Fruit fly (Drosophila melanogaster) whole organism, wandering third instar larva: ENCODE data around the gene CG46244.

ENCODE experiments used
- Abd-B ChIP-seq: fragments of >200 bp; optimal IDR thresholded peaks from 2 replicates; lab custom pipeline; 2017; ENCODE audit warnings: missing biosample characterization, missing genetic modification characterization
- CG32264 ChIP-seq: fragments of 200-800 bp; sonication (Bioruptor generic); optimal IDR thresholded peaks from 2 replicates; lab custom pipeline; 2016; ENCODE audit warnings: missing biosample characterization, missing genetic modification characterization
- CG9705 ChIP-seq: fragments of 200-800 bp; sonication (Bioruptor generic); optimal IDR thresholded peaks from 2 replicates; lab custom pipeline; 2018; ENCODE audit warnings: missing biosample characterization, mild to moderate bottlenecking, missing genetic modification characterization
- CrebA ChIP-seq: fragments of 200-800 bp; sonication (Bioruptor generic); optimal IDR thresholded peaks from 2 replicates; lab custom pipeline; 2016; ENCODE audit warnings: missing biosample characterization, mild to moderate bottlenecking, missing genetic modification characterization, borderline replicate concordance
- Dfd ChIP-seq: fragments of >200 bp; optimal IDR thresholded peaks from 2 replicates; lab custom pipeline; 2017; ENCODE audit warnings: missing biosample characterization, missing genetic modification characterization
- Dif ChIP-seq: fragments of 200-275, 200-300 bp; sonication (Bioruptor generic); optimal IDR thresholded peaks from 2 replicates; lab custom pipeline; 2018; ENCODE audit warnings: missing biosample characterization, missing genetic modification characterization; ENCODE audit not compliant: partially characterized antibody
- GATAd ChIP-seq: sonication (Bioruptor generic); optimal IDR thresholded peaks from 2 replicates; lab custom pipeline; 2016; ENCODE audit warnings: missing biosample characterization, missing genetic modification characterization
- HLH106 ChIP-seq: fragments of 200-800 bp; optimal IDR thresholded peaks from 3 replicates; lab custom pipeline; 2019; ENCODE audit warnings: missing biosample characterization, mild to moderate bottlenecking, missing genetic modification characterization, moderate library complexity
- Hnf4 ChIP-seq: fragments of 200-800 bp; sonication (Bioruptor generic); optimal IDR thresholded peaks from 2 replicates; lab custom pipeline; 2016; ENCODE audit warnings: missing biosample characterization, mild to moderate bottlenecking, missing genetic modification characterization
- Hr78 ChIP-seq: fragments of >200 bp; optimal IDR thresholded peaks from 2 replicates; lab custom pipeline; 2017; ENCODE audit warnings: missing biosample characterization, missing genetic modification characterization
- Hr83 ChIP-seq: fragments of 200-300 bp; sonication (Bioruptor generic); optimal IDR thresholded peaks from 2 replicates; lab custom pipeline; 2016; ENCODE audit warnings: missing biosample characterization, mild to moderate bottlenecking, missing genetic modification characterization, moderate library complexity; ENCODE audit not compliant: poor library complexity, severe bottlenecking
- Jra ChIP-seq: sonication (Bioruptor generic); optimal IDR thresholded peaks from 2 replicates; lab custom pipeline; 2016; ENCODE audit warnings: missing biosample characterization, missing genetic modification characterization
- Mio ChIP-seq: sonication (Bioruptor generic); optimal IDR thresholded peaks from 2 replicates; lab custom pipeline; 2016; ENCODE audit warnings: missing biosample characterization, missing genetic modification characterization
- Myc ChIP-seq: fragments of >200 bp; optimal IDR thresholded peaks from 2 replicates; lab custom pipeline; 2017
- N ChIP-seq: fragments of >200 bp; optimal IDR thresholded peaks from 2 replicates; lab custom pipeline; 2018; ENCODE audit warnings: missing biosample characterization, missing external identifiers, missing genetic modification characterization
- OdsH ChIP-seq: fragments of 200-800 bp; sonication (Bioruptor generic); optimal IDR thresholded peaks from 2 replicates; lab custom pipeline; 2016; ENCODE audit warnings: missing biosample characterization, mild to moderate bottlenecking, missing genetic modification characterization
- Rel ChIP-seq, 2 experiments: fragments of 200-800 bp; sonication (Bioruptor generic) in 1 of 2; optimal IDR thresholded peaks; 2 replicates in 1 of 2; 3 replicates in 1 of 2; lab custom pipeline; 2016 to 2019; ENCODE audit warnings: mild to moderate bottlenecking in 2 of 2, missing biosample characterization in 2 of 2, missing genetic modification characterization in 2 of 2, moderate library complexity in 1 of 2
- Sp1 ChIP-seq: fragments of 200-800 bp; sonication (Bioruptor generic); optimal IDR thresholded peaks from 3 replicates; lab custom pipeline; 2019; ENCODE audit warnings: missing biosample characterization, mild to moderate bottlenecking, missing genetic modification characterization, moderate library complexity
- Vsx2 ChIP-seq: fragments of 200-300, 225-300 bp; sonication (Bioruptor generic); optimal IDR thresholded peaks from 2 replicates; lab custom pipeline; 2018; ENCODE audit warnings: missing biosample characterization, missing genetic modification characterization; ENCODE audit not compliant: partially characterized antibody
- br ChIP-seq: fragments of 200-800 bp; sonication (Bioruptor generic); optimal IDR thresholded peaks from 2 replicates; lab custom pipeline; 2016; ENCODE audit warnings: missing biosample characterization, missing genetic modification characterization
- brk ChIP-seq: fragments of 200-800 bp; sonication (Bioruptor generic); optimal IDR thresholded peaks from 2 replicates; lab custom pipeline; 2016; ENCODE audit warnings: missing biosample characterization, mild to moderate bottlenecking, missing genetic modification characterization
- dl ChIP-seq, 2 experiments: fragments of 175-275, 200-275 bp in 1 of 2; fragments of 200-275 bp in 1 of 2; sonication (Bioruptor generic); optimal IDR thresholded peaks; lab custom pipeline; 2018; ENCODE audit warnings: mild to moderate bottlenecking in 2 of 2, missing biosample characterization in 2 of 2, missing genetic modification characterization in 2 of 2, moderate library complexity in 2 of 2; ENCODE audit not compliant: partially characterized antibody in 2 of 2, insufficient read depth in 1 of 2
- dmrt93B ChIP-seq: fragments of 200-800 bp; sonication (Bioruptor generic); optimal IDR thresholded peaks from 2 replicates; lab custom pipeline; 2018; ENCODE audit warnings: missing biosample characterization, mild to moderate bottlenecking, missing genetic modification characterization
- dsf ChIP-seq: sonication (Bioruptor generic); optimal IDR thresholded peaks from 2 replicates; lab custom pipeline; 2016; ENCODE audit warnings: missing biosample characterization, missing genetic modification characterization, borderline replicate concordance
- ey ChIP-seq: fragments of 200-800 bp; sonication (Bioruptor generic); optimal IDR thresholded peaks from 2 replicates; lab custom pipeline; 2016; ENCODE audit warnings: missing biosample characterization, missing genetic modification characterization
- foxo ChIP-seq, 2 experiments: fragments of 200-800 bp; sonication (Bioruptor generic); optimal IDR thresholded peaks; 2 replicates in 1 of 2; 3 replicates in 1 of 2; lab custom pipeline; 2016 to 2017; ENCODE audit warnings: missing biosample characterization in 2 of 2, missing genetic modification characterization in 2 of 2
- fru ChIP-seq: fragments of 200-800 bp; sonication (Bioruptor generic); optimal IDR thresholded peaks from 3 replicates; lab custom pipeline; 2016; ENCODE audit warnings: missing biosample characterization, mild to moderate bottlenecking, missing genetic modification characterization
- h ChIP-seq: fragments of 200-800 bp; sonication (Bioruptor generic); optimal IDR thresholded peaks from 3 replicates; lab custom pipeline; 2016; ENCODE audit warnings: missing biosample characterization, mild to moderate bottlenecking, missing genetic modification characterization
- jim ChIP-seq: fragments of 175-275, 200-325 bp; sonication (Bioruptor generic); optimal IDR thresholded peaks from 2 replicates; lab custom pipeline; 2016; ENCODE audit warnings: missing biosample characterization, mild to moderate bottlenecking, missing genetic modification characterization
- lola ChIP-seq: fragments of >200 bp; optimal IDR thresholded peaks from 2 replicates; lab custom pipeline; 2017; ENCODE audit warnings: missing biosample characterization, missing genetic modification characterization
- pan ChIP-seq: fragments of >200 bp; optimal IDR thresholded peaks from 2 replicates; lab custom pipeline; 2017
- psq ChIP-seq: fragments of 200-800 bp; sonication (Bioruptor generic); optimal IDR thresholded peaks from 3 replicates; lab custom pipeline; 2017; ENCODE audit warnings: missing biosample characterization, mild to moderate bottlenecking, missing genetic modification characterization, moderate library complexity
- rgr ChIP-seq: fragments of 200-800 bp; sonication (Bioruptor generic); optimal IDR thresholded peaks from 3 replicates; lab custom pipeline; 2016; ENCODE audit warnings: missing biosample characterization, mild to moderate bottlenecking, missing genetic modification characterization
- sage ChIP-seq: fragments of 200-800 bp; sonication (Bioruptor generic); optimal IDR thresholded peaks from 2 replicates; lab custom pipeline; 2016; ENCODE audit warnings: missing biosample characterization, mild to moderate bottlenecking, missing genetic modification characterization
- sv ChIP-seq: fragments of 200-800 bp; sonication (Bioruptor generic); optimal IDR thresholded peaks from 3 replicates; lab custom pipeline; 2016; ENCODE audit warnings: missing biosample characterization, missing genetic modification characterization
- tai ChIP-seq: sonication (Bioruptor generic); optimal IDR thresholded peaks from 2 replicates; lab custom pipeline; 2016; ENCODE audit warnings: missing biosample characterization, missing genetic modification characterization
- usp ChIP-seq: fragments of >200 bp; optimal IDR thresholded peaks from 2 replicates; lab custom pipeline; 2017; ENCODE audit warnings: missing biosample characterization, missing genetic modification characterization
- woc ChIP-seq: sonication (Bioruptor generic); optimal IDR thresholded peaks from 2 replicates; lab custom pipeline; 2016; ENCODE audit warnings: missing biosample characterization, mild to moderate bottlenecking, missing genetic modification characterization

Gene CG46244

dm6 chr2L:19572496-19573317 is 33.7 kb upstream of the CG46244 start:
- peak; percentile 4 for TF ChIP-seq Vsx2 (GFP tag; lab: Kevin White, UChicago)
- no peak for TF ChIP-seq usp (GFP tag; lab: Kevin White, UChicago)
- peak; percentile 91 for TF ChIP-seq rgr (GFP tag; lab: Kevin White, UChicago)
- TF ChIP-seq Hr83 (GFP tag; lab: Kevin White, UChicago): peak; percentile 53
- no peak for TF ChIP-seq Myc
- no peak for TF ChIP-seq tai (GFP tag; lab: Kevin White, UChicago)
- TF ChIP-seq Mio (GFP tag; lab: Kevin White, UChicago): peak; percentile 25
- TF ChIP-seq psq (GFP tag; lab: Kevin White, UChicago): peak; percentile 92
- TF ChIP-seq lola (GFP tag; lab: Kevin White, UChicago): no peak
- TF ChIP-seq fru (GFP tag; lab: Kevin White, UChicago): peak; percentile 96
- TF ChIP-seq Sp1 (GFP tag; lab: Kevin White, UChicago): peak; percentile 94
- peak; percentile 83 for TF ChIP-seq sv
- TF ChIP-seq CrebA: no peak
- peak; percentile 68 to 79 for TF ChIP-seq dl (GFP tag; optimal IDR thresholded peaks at IDR 0.05; lab: Kevin White, UChicago; ENCODE audit: insufficient read depth in 1 of 2, partially characterized antibody in 2 of 2)
- peak; percentile 3 for TF ChIP-seq dsf (GFP tag; lab: Kevin White, UChicago)
- TF ChIP-seq OdsH (GFP tag; lab: Kevin White, UChicago): peak; percentile 94
- peak; percentile 89 for TF ChIP-seq dmrt93B (GFP tag; lab: Kevin White, UChicago)
- TF ChIP-seq h: peak; percentile 94
- TF ChIP-seq jim (GFP tag; lab: Kevin White, UChicago): peak; percentile 96
- peak; percentile 94 for TF ChIP-seq ey
- peak; percentile 84 for TF ChIP-seq CG9705
- TF ChIP-seq brk (GFP tag; lab: Kevin White, UChicago): peak; percentile 68
- TF ChIP-seq N: no peak
- TF ChIP-seq Hr78: no peak
- TF ChIP-seq br: peak; percentile 92
- no peak for TF ChIP-seq Dfd
- TF ChIP-seq pan (lab: Kevin White, UChicago): peak; percentile 74
- TF ChIP-seq sage: peak; percentile 82
- peak; percentile 83 for TF ChIP-seq CG32264
- TF ChIP-seq foxo (GFP tag; optimal IDR thresholded peaks at IDR 0.05; lab: Kevin White, UChicago): peak; percentile 29 to 94
- TF ChIP-seq Rel (GFP tag; optimal IDR thresholded peaks at IDR 0.05; lab: Kevin White, UChicago): peak; percentile 86
- peak; percentile 61 for TF ChIP-seq Rel (tag; optimal IDR thresholded peaks at IDR 0.05; lab: Kevin White, UChicago)
- TF ChIP-seq Hnf4: peak; percentile 84
- peak; percentile 93 for TF ChIP-seq Dif
- TF ChIP-seq HLH106: peak; percentile 94
- TF ChIP-seq Abd-B (GFP tag; lab: Kevin White, UChicago): no peak
- TF ChIP-seq Jra (GFP tag; lab: Kevin White, UChicago): peak; percentile 42
- peak; percentile 99 for TF ChIP-seq woc
- no peak for TF ChIP-seq GATAd (GFP tag; lab: Kevin White, UChicago)

- TF ChIP-seq woc (peak; percentile 14), Vsx2 (GFP tag; lab: Kevin White, UChicago) (no peak), Sp1 (GFP tag; lab: Kevin White, UChicago) (peak; percentile 27), pan (lab: Kevin White, UChicago) (no peak), dmrt93B (GFP tag; lab: Kevin White, UChicago) (no peak), CG32264 (no peak), ey (peak; percentile 1), foxo (GFP tag; optimal IDR thresholded peaks at IDR 0.05; lab: Kevin White, UChicago) (peak in 1 of 2 experiments; percentile 54), fru (GFP tag; lab: Kevin White, UChicago) (peak; percentile 51), HLH106 (peak; percentile 33), h (peak; percentile 51), Jra (GFP tag; lab: Kevin White, UChicago) (no peak)
Measured at dm6 chr2L:19574364-19574763, 32.0 kb upstream of the CG46244 start.
